Worm (Caenorhabditis elegans) whole organism, L3 larva: ENCODE results near the gene ubh-1.
A peak's percentile ranks its signal among the peaks of the same experiment; 100 is the strongest.

Experiments
- aly-2 ChIP-seq: fragments of 150-350 bp; optimal IDR thresholded peaks from 2 replicates; lab custom pipeline; 2014; ENCODE audit warnings: missing biosample characterization, missing genetic modification characterization
- ama-1 ChIP-seq: fragments of 150-350 bp; optimal IDR thresholded peaks from 2 replicates; lab custom pipeline; 2018
- elt-1 ChIP-seq: fragments of 150-350 bp; optimal IDR thresholded peaks from 2 replicates; lab custom pipeline; 2014; ENCODE audit warnings: missing biosample characterization, missing genetic modification characterization
- fkh-10 ChIP-seq: sonication (generic microtip); optimal IDR thresholded peaks from 2 replicates; lab custom pipeline; 2017; ENCODE audit warnings: missing biosample characterization, missing genetic modification reagents, missing genetic modification characterization
- fos-1 ChIP-seq: fragments of 150-350 bp; optimal IDR thresholded peaks from 2 replicates; lab custom pipeline; 2014; ENCODE audit warnings: missing biosample characterization, missing genetic modification characterization
- mdl-1 ChIP-seq: fragments of 150-350 bp; optimal IDR thresholded peaks from 2 replicates; lab custom pipeline; 2014; ENCODE audit warnings: missing biosample characterization, missing genetic modification characterization
- nhr-76 ChIP-seq: fragments of 150-350 bp; sonication (generic microtip); optimal IDR thresholded peaks from 5 replicates; lab custom pipeline; 2014; ENCODE audit warnings: missing biosample characterization, missing genetic modification characterization
- nhr-77 ChIP-seq: fragments of 150-350 bp; optimal IDR thresholded peaks from 2 replicates; lab custom pipeline; 2014; ENCODE audit warnings: missing biosample characterization, missing genetic modification characterization
- pqm-1 ChIP-seq: fragments of 150-350 bp; optimal IDR thresholded peaks from 2 replicates; lab custom pipeline; 2017; ENCODE audit warnings: missing biosample characterization, missing genetic modification characterization, inconsistent platforms
- unc-62 ChIP-seq: fragments of 150-350 bp; sonication (generic microtip); optimal IDR thresholded peaks from 4 replicates; lab custom pipeline; 2014; ENCODE audit warnings: missing biosample characterization, missing genetic modification reagents, missing genetic modification characterization

DNA sequence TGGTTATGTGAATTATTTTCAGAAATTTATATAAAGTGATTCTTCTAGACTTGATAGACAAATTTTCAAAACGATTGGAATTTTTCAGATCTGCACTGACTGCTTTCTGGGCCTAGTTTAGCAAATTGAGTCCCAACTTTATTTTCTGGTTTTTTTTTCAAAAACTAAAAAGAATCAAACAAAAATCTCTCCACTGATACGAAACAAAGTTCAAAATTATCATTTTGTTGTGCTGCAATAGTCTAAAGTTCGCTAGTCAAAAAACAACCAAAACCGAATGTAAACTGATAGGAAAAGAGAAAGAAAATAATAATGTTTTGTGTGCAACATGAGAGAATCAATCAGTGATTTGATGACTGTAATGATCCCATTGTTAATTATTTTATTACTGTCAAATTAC, 38.7 kb upstream of the ubh-1 start, which contains the start of gene lipl-4:
- no peak for TF ChIP-seq mdl-1 (tag; lab: Kevin White, UChicago)
- TF ChIP-seq nhr-77 (tag; lab: Kevin White, UChicago), result no peak
- no peak for TF ChIP-seq fkh-10 (GFP tag; lab: Kevin White, UChicago)
- no peak for TF ChIP-seq elt-1
- TF ChIP-seq unc-62 (GFP tag; lab: Kevin White, UChicago), result no peak
- TF ChIP-seq pqm-1, result peak; percentile 18
- no peak for TF ChIP-seq aly-2 (tag; lab: Kevin White, UChicago)
- TF ChIP-seq ama-1 (lab: Kevin White, UChicago), result no peak
- no peak for TF ChIP-seq fos-1 (tag; lab: Kevin White, UChicago)
- no peak for TF ChIP-seq nhr-76 (tag; lab: Kevin White, UChicago)
